Worm (Caenorhabditis elegans): ENCODE measurements around the gene gld-3.

ce11 chrII:7182630-7183029 lies 50.2 kb downstream of the gld-3 start:
- TF ChIP-seq ama-1 (optimal IDR thresholded peaks at IDR 0.05): no peak
- no peak for TF ChIP-seq ama-1 (GFP tag; optimal IDR thresholded peaks at IDR 0.05)
- no peak for TF ChIP-seq K11D2.4 (GFP tag; IDR thresholded peaks at IDR 0.05)
- no peak for TF ChIP-seq attf-6 (GFP tag; IDR thresholded peaks at IDR 0.05)
- no peak for TF ChIP-seq pha-4 (tag; optimal IDR thresholded peaks at IDR 0.05)
- TF ChIP-seq Y56A3A.18 (GFP tag; IDR thresholded peaks at IDR 0.05): no peak
- TF ChIP-seq ets-4 (GFP tag; optimal IDR thresholded peaks at IDR 0.05): no peak
- TF ChIP-seq hlh-12 (tag; optimal IDR thresholded peaks at IDR 0.05): no peak
- TF ChIP-seq aptf-3 (GFP tag; IDR thresholded peaks at IDR 0.05): no peak
- no peak for TF ChIP-seq mxl-1 (tag; optimal IDR thresholded peaks at IDR 0.05)
- no peak for TF ChIP-seq unc-62 (GFP tag; optimal IDR thresholded peaks at IDR 0.05)
- TF ChIP-seq snpc-4 (GFP tag; optimal IDR thresholded peaks at IDR 0.05): no peak
- no peak for TF ChIP-seq snpc-4 (tag; optimal IDR thresholded peaks at IDR 0.05)
- no peak for TF ChIP-seq zim-3 (tag; optimal IDR thresholded peaks at IDR 0.05)

Measured in whole organism, young adult.